Fruit fly (Drosophila melanogaster) whole organism, embryonic: ENCODE measurements around the gene CG15894.
A peak's percentile ranks its signal among the peaks of the same experiment; 100 is the strongest.

Experiments
- ATbp ChIP-seq: fragments of 200-800 bp; sonication (Bioruptor generic); optimal IDR thresholded peaks from 2 replicates; lab custom pipeline; 2017; ENCODE audit warnings: missing biosample characterization, mild to moderate bottlenecking, missing genetic modification characterization, missing genetic modification reagents
- Adf1 ChIP-seq: fragments of 200-800 bp; sonication (Bioruptor generic); IDR thresholded peaks from 2 replicates; pipeline ENCODE4 v1.3.6; 2022; ENCODE audit warnings: missing biosample characterization, missing genetic modification characterization
- B-H2 ChIP-seq: fragments of 200-800 bp; sonication (Bioruptor generic); optimal IDR thresholded peaks from 2 replicates; lab custom pipeline; 2018; ENCODE audit warnings: missing biosample characterization, mild to moderate bottlenecking, missing genetic modification characterization
- BtbVII ChIP-seq: fragments of 200-800 bp; sonication (Bioruptor generic); optimal IDR thresholded peaks from 3 replicates; lab custom pipeline; 2017; ENCODE audit warnings: missing biosample characterization, mild to moderate bottlenecking, missing genetic modification characterization
- CG1024 ChIP-seq: fragments of 200-800 bp; sonication (Bioruptor generic); IDR thresholded peaks from 2 replicates; pipeline ENCODE4 v1.3.6; 2022; ENCODE audit warnings: missing biosample characterization, missing genetic modification characterization
- CG10959 ChIP-seq: fragments of 200-800 bp; sonication (Bioruptor generic); IDR thresholded peaks from 2 replicates; pipeline ENCODE4 v1.3.6; 2022; ENCODE audit warnings: missing biosample characterization, missing genetic modification characterization
- CG11093 ChIP-seq: fragments of 200-800 bp; sonication (Bioruptor generic); IDR thresholded peaks from 3 replicates; pipeline ENCODE4 v1.3.6; 2022; ENCODE audit warnings: missing biosample characterization, missing genetic modification characterization
- CG11504 ChIP-seq: fragments of 200-800 bp; sonication (Bioruptor generic); optimal IDR thresholded peaks from 3 replicates; lab custom pipeline; 2019; ENCODE audit warnings: missing biosample characterization, mild to moderate bottlenecking, missing genetic modification characterization, moderate library complexity
- CG11560 ChIP-seq: fragments of 200-800 bp; sonication (Bioruptor generic); IDR thresholded peaks from 3 replicates; pipeline ENCODE4 v1.3.6; 2022; ENCODE audit warnings: missing biosample characterization, missing genetic modification characterization
- CG12942 ChIP-seq: fragments of 200-800 bp; sonication (Bioruptor generic); optimal IDR thresholded peaks from 3 replicates; lab custom pipeline; 2016; ENCODE audit warnings: missing biosample characterization, missing genetic modification characterization
- CG13296 ChIP-seq: fragments of 200-800 bp; sonication (Bioruptor generic); optimal IDR thresholded peaks from 3 replicates; lab custom pipeline; 2018; ENCODE audit warnings: missing biosample characterization, mild to moderate bottlenecking, missing genetic modification characterization
- CG14965 ChIP-seq: fragments of 200-800 bp; sonication (Bioruptor generic); optimal IDR thresholded peaks from 2 replicates; lab custom pipeline; 2016; ENCODE audit warnings: missing biosample characterization, missing genetic modification characterization, borderline replicate concordance
- CG16863 ChIP-seq: fragments of 200-800 bp; sonication (Bioruptor generic); optimal IDR thresholded peaks from 3 replicates; lab custom pipeline; 2016; ENCODE audit warnings: missing biosample characterization, missing genetic modification characterization
- CG17328 ChIP-seq: fragments of 200-800 bp; sonication (Bioruptor generic); IDR thresholded peaks from 2 replicates; pipeline ENCODE4 v1.3.6; 2022; ENCODE audit warnings: missing biosample characterization, missing genetic modification characterization
- CG17359 ChIP-seq: fragments of 200-800 bp; sonication (Bioruptor generic); optimal IDR thresholded peaks from 3 replicates; lab custom pipeline; 2018; ENCODE audit warnings: missing biosample characterization, mild to moderate bottlenecking, missing genetic modification characterization, moderate library complexity
- CG17802 ChIP-seq: fragments of 200-800 bp; sonication (Bioruptor generic); optimal IDR thresholded peaks from 2 replicates; lab custom pipeline; 2018; ENCODE audit warnings: missing biosample characterization, mild to moderate bottlenecking, missing genetic modification characterization, moderate library complexity
- CG2199 ChIP-seq: fragments of 200-800 bp; sonication (Bioruptor generic); IDR thresholded peaks from 3 replicates; pipeline ENCODE4 v1.3.6; 2022; ENCODE audit warnings: missing biosample characterization, missing genetic modification characterization
- CG2202 ChIP-seq: fragments of 200-800 bp; sonication (Bioruptor generic); optimal IDR thresholded peaks from 2 replicates; lab custom pipeline; 2018; ENCODE audit warnings: missing biosample characterization, mild to moderate bottlenecking, missing genetic modification characterization
- CG2678 ChIP-seq: fragments of 200-800 bp; sonication (Bioruptor generic); optimal IDR thresholded peaks from 3 replicates; lab custom pipeline; 2019; ENCODE audit warnings: missing biosample characterization, mild to moderate bottlenecking, missing genetic modification characterization, moderate library complexity
- CG2875 ChIP-seq: fragments of 200-800 bp; sonication (Bioruptor generic); optimal IDR thresholded peaks from 2 replicates; lab custom pipeline; 2017; ENCODE audit warnings: missing biosample characterization, mild to moderate bottlenecking, missing genetic modification characterization, missing genetic modification reagents
- CG30431 ChIP-seq: fragments of 200-800 bp; sonication (Bioruptor generic); optimal IDR thresholded peaks from 2 replicates; lab custom pipeline; 2017; ENCODE audit warnings: missing biosample characterization, missing genetic modification characterization
- CG32767 ChIP-seq: fragments of 200-800 bp; sonication (Bioruptor generic); IDR thresholded peaks from 2 replicates; pipeline ENCODE4 v1.3.6; 2022; ENCODE audit warnings: missing biosample characterization, missing genetic modification characterization
- CG4282 ChIP-seq: fragments of 200-800 bp; sonication (Bioruptor generic); optimal IDR thresholded peaks from 2 replicates; lab custom pipeline; 2016; ENCODE audit warnings: missing biosample characterization, missing genetic modification characterization
- CG4360 ChIP-seq: fragments of 200-800 bp; sonication (Bioruptor generic); IDR thresholded peaks from 2 replicates; pipeline ENCODE4 v1.3.6; 2022; ENCODE audit warnings: missing biosample characterization, missing genetic modification characterization
- CG7271 ChIP-seq: fragments of 200-800 bp; sonication (Bioruptor generic); optimal IDR thresholded peaks from 2 replicates; lab custom pipeline; 2018; ENCODE audit warnings: missing biosample characterization, mild to moderate bottlenecking, missing genetic modification characterization, moderate library complexity
- CG7372 ChIP-seq: fragments of 200-800 bp; sonication (Bioruptor generic); IDR thresholded peaks from 2 replicates; pipeline ENCODE4 v1.3.6; 2022; ENCODE audit warnings: missing biosample characterization, missing genetic modification characterization
- CG7745 ChIP-seq: fragments of 200-800 bp; sonication (Bioruptor generic); optimal IDR thresholded peaks from 2 replicates; lab custom pipeline; 2018; ENCODE audit warnings: missing biosample characterization, mild to moderate bottlenecking, missing genetic modification characterization, moderate library complexity
- CTCF ChIP-seq: fragments of 200-800 bp; sonication (Bioruptor generic); optimal IDR thresholded peaks from 2 replicates; lab custom pipeline; 2017; ENCODE audit warnings: missing biosample characterization, mild to moderate bottlenecking, missing genetic modification characterization, moderate library complexity
- GATAe ChIP-seq: fragments of 200-800 bp; sonication (Bioruptor generic); conservative IDR thresholded peaks from 2 replicates; pipeline ENCODE4 v1.3.6; 2022; ENCODE audit warnings: missing biosample characterization, missing genetic modification characterization
- Hmx ChIP-seq: fragments of 200-800 bp; sonication (Bioruptor generic); optimal IDR thresholded peaks from 2 replicates; lab custom pipeline; 2016; ENCODE audit warnings: missing biosample characterization, missing genetic modification characterization
- Hsf ChIP-seq: fragments of 200-800 bp; sonication (Bioruptor generic); optimal IDR thresholded peaks from 3 replicates; lab custom pipeline; 2016; ENCODE audit warnings: missing biosample characterization, missing genetic modification characterization
- Max ChIP-seq: fragments of 200-800 bp; sonication (Bioruptor generic); optimal IDR thresholded peaks from 2 replicates; lab custom pipeline; 2016; ENCODE audit warnings: missing biosample characterization, mild to moderate bottlenecking, missing genetic modification characterization
- NC2α ChIP-seq: fragments of 200-800 bp; sonication (Bioruptor generic); optimal IDR thresholded peaks from 2 replicates; lab custom pipeline; 2016; ENCODE audit warnings: missing biosample characterization, missing genetic modification characterization
- cato ChIP-seq: fragments of 200-800 bp; sonication (Bioruptor generic); optimal IDR thresholded peaks from 2 replicates; lab custom pipeline; 2016; ENCODE audit warnings: missing biosample characterization, missing genetic modification characterization, borderline replicate concordance
- caup ChIP-seq: fragments of 200-800 bp; sonication (Bioruptor generic); optimal IDR thresholded peaks from 3 replicates; lab custom pipeline; 2017; ENCODE audit warnings: missing biosample characterization, mild to moderate bottlenecking, missing genetic modification characterization, moderate library complexity; ENCODE audit not compliant: severe bottlenecking
- ci ChIP-seq: fragments of 200-800 bp; sonication (Bioruptor generic); IDR thresholded peaks from 3 replicates; pipeline ENCODE4 v1.3.6; 2022; ENCODE audit warnings: missing biosample characterization, missing genetic modification characterization
- crp ChIP-seq, 2 experiments: fragments of 200-800 bp; sonication (Bioruptor generic); optimal IDR thresholded peaks; 2 replicates in 1 of 2; 3 replicates in 1 of 2; lab custom pipeline; 2017; ENCODE audit warnings: missing biosample characterization in 2 of 2, missing genetic modification characterization in 2 of 2, mild to moderate bottlenecking in 1 of 2, moderate library complexity in 1 of 2
- dati ChIP-seq: fragments of 200-800 bp; sonication (Bioruptor generic); IDR thresholded peaks from 2 replicates; pipeline ENCODE4 v1.3.6; 2022; ENCODE audit warnings: missing biosample characterization, missing genetic modification characterization
- en ChIP-seq: fragments of 200-800 bp; sonication (Bioruptor generic); optimal IDR thresholded peaks from 2 replicates; lab custom pipeline; 2016; ENCODE audit warnings: missing biosample characterization, missing genetic modification characterization
- exex ChIP-seq: fragments of 200-800 bp; sonication (Bioruptor generic); optimal IDR thresholded peaks from 4 replicates; lab custom pipeline; 2018; ENCODE audit warnings: missing biosample characterization, mild to moderate bottlenecking, missing genetic modification characterization, moderate library complexity
- fd102C ChIP-seq: fragments of 200-800 bp; sonication (Bioruptor generic); optimal IDR thresholded peaks from 2 replicates; lab custom pipeline; 2018; ENCODE audit warnings: missing biosample characterization, mild to moderate bottlenecking, missing genetic modification characterization, moderate library complexity
- ftz-f1 ChIP-seq: fragments of 200-800 bp; sonication (Bioruptor generic); optimal IDR thresholded peaks from 2 replicates; lab custom pipeline; 2016; ENCODE audit warnings: missing biosample characterization, missing genetic modification characterization
- kah ChIP-seq: fragments of 200-800 bp; sonication (Bioruptor generic); optimal IDR thresholded peaks from 2 replicates; lab custom pipeline; 2018; ENCODE audit warnings: missing biosample characterization, mild to moderate bottlenecking, missing genetic modification characterization
- kni ChIP-seq: fragments of 200-800 bp; sonication (Bioruptor generic); optimal IDR thresholded peaks from 3 replicates; lab custom pipeline; 2017; ENCODE audit warnings: mild to moderate bottlenecking, missing biosample characterization, missing genetic modification reagents, missing genetic modification characterization
- nerfin-2 ChIP-seq: fragments of 200-800 bp; sonication (Bioruptor generic); IDR thresholded peaks from 2 replicates; pipeline ENCODE4 v1.3.6; 2022; ENCODE audit warnings: missing biosample characterization, missing genetic modification characterization; ENCODE audit not compliant: partially characterized antibody
- seq ChIP-seq: fragments of 200-800 bp; sonication (Bioruptor generic); IDR thresholded peaks from 2 replicates; pipeline ENCODE4 v1.3.6; 2022; ENCODE audit warnings: missing biosample characterization, missing genetic modification characterization
- tna ChIP-seq: fragments of 200-800 bp; sonication (Bioruptor generic); IDR thresholded peaks from 2 replicates; pipeline ENCODE4 v1.3.6; 2022; ENCODE audit warnings: missing biosample characterization, missing genetic modification characterization; ENCODE audit not compliant: partially characterized antibody
- toy ChIP-seq: fragments of 200-800 bp; sonication (Bioruptor generic); IDR thresholded peaks from 2 replicates; pipeline ENCODE4 v1.3.6; 2022; ENCODE audit warnings: missing biosample characterization, missing genetic modification characterization
- tx ChIP-seq: fragments of 200-800 bp; sonication (Bioruptor generic); optimal IDR thresholded peaks from 2 replicates; lab custom pipeline; 2016; ENCODE audit warnings: missing biosample characterization, missing genetic modification characterization
- vfl ChIP-seq: fragments of 200-800 bp; sonication (Bioruptor generic); optimal IDR thresholded peaks from 2 replicates; lab custom pipeline; 2016; ENCODE audit warnings: missing biosample characterization, missing genetic modification characterization
- yki ChIP-seq: fragments of >200 bp; optimal IDR thresholded peaks from 3 replicates; lab custom pipeline; 2018

CG15894 gene

DNA sequence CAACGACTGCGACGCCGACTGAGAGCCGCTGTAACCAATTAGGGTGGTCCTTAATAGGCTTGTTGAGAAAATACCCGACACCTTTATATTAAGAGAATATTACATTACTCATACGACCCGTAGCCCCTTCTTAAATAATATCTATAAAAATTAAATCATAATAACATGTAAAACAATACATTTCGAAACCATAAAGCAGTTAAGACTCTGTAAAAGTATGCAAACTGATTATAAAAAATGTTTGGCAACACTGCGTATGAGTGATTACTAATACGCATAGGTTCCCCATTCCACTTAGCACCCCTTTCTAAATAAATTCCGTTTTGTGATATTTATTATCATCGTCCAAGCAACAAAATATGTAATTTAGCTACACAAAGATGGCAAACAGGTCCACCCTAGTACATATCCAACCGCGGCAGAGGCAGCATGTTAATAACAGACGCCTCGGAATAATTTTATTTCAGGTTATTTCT, 31.6 kb downstream of the CG15894 start (continued):
- TF ChIP-seq CG7372 (GFP tag; lab: Robert Waterston, UW), result peak; percentile 82
- TF ChIP-seq GATAe (GFP tag; lab: Robert Waterston, UW), result no peak
- no peak for TF ChIP-seq tna (GFP tag; lab: Robert Waterston, UW)
- no peak for TF ChIP-seq yki (lab: Kevin White, UChicago)
- TF ChIP-seq ATbp (GFP tag; lab: Kevin White, UChicago), result peak; percentile 62
- TF ChIP-seq dati (GFP tag; lab: Robert Waterston, UW), result no peak
- no peak for TF ChIP-seq CG11560 (tag; lab: Robert Waterston, UW)
- no peak for TF ChIP-seq en
- TF ChIP-seq ftz-f1 (GFP tag; lab: Kevin White, UChicago), result no peak
- no peak for TF ChIP-seq Adf1 (GFP tag; lab: Robert Waterston, UW)
- TF ChIP-seq caup (GFP tag; lab: Kevin White, UChicago), result peak; percentile 71
- peak; percentile 56; the same call in 1 of the 2 replicates for TF ChIP-seq seq
- TF ChIP-seq CG30431 (GFP tag; lab: Kevin White, UChicago), result peak; percentile 33
- TF ChIP-seq Hmx (GFP tag; lab: Kevin White, UChicago), result no peak
- peak; percentile 83 for TF ChIP-seq CG13296 (GFP tag; lab: Kevin White, UChicago)
- peak in 1 of 2 experiments; percentile 21 for TF ChIP-seq crp (GFP tag; optimal IDR thresholded peaks at IDR 0.05; lab: Kevin White, UChicago)
- peak; percentile 37 for TF ChIP-seq CG16863 (GFP tag; lab: Kevin White, UChicago)
- peak; percentile 19 for TF ChIP-seq kni (GFP tag; lab: Kevin White, UChicago)
- no peak for TF ChIP-seq CG17328
- TF ChIP-seq NC2α, result no peak
- no peak for TF ChIP-seq nerfin-2 (GFP tag; lab: Robert Waterston, UW)
- 0 out of 2 replicates have a peak, but pooled peaks have one; percentile 3 for TF ChIP-seq CG1024 (GFP tag; lab: Robert Waterston, UW)
- TF ChIP-seq B-H2 (GFP tag; lab: Kevin White, UChicago), result peak; percentile 52
- TF ChIP-seq cato (GFP tag; lab: Kevin White, UChicago), result no peak
- TF ChIP-seq vfl, result peak; percentile 22
- no peak for TF ChIP-seq toy (GFP tag; lab: Robert Waterston, UW)
- TF ChIP-seq CG17802, result no peak
- peak; percentile 93 for TF ChIP-seq CG2678 (tag; lab: Kevin White, UChicago)
- no peak for TF ChIP-seq CG2199 (GFP tag; lab: Robert Waterston, UW)
- TF ChIP-seq BtbVII (GFP tag; lab: Kevin White, UChicago), result peak; percentile 83
- no peak for TF ChIP-seq tx
- peak; percentile 58 for TF ChIP-seq Max (GFP tag; lab: Kevin White, UChicago)
- TF ChIP-seq CG4282 (GFP tag; lab: Kevin White, UChicago), result no peak
- TF ChIP-seq ci (GFP tag; lab: Robert Waterston, UW), result 0 out of 3 replicates have a peak, but pooled peaks have one; percentile 22
- no peak for TF ChIP-seq CG14965
- TF ChIP-seq CG11093 (GFP tag; lab: Robert Waterston, UW), result no peak
- no peak; the same call in 1 of the 2 replicates for TF ChIP-seq CG32767
- TF ChIP-seq CG10959, result no peak
- peak; percentile 11 for TF ChIP-seq CG12942 (GFP tag; lab: Kevin White, UChicago)
- no peak for TF ChIP-seq CG7745 (tag; lab: Kevin White, UChicago)
- peak; percentile 40 for TF ChIP-seq exex (tag; lab: Kevin White, UChicago)
- peak; percentile 88 for TF ChIP-seq CG11504 (tag; lab: Kevin White, UChicago)
- TF ChIP-seq Hsf (GFP tag; lab: Kevin White, UChicago), result peak; percentile 49
- peak; percentile 39 for TF ChIP-seq CTCF (GFP tag; lab: Kevin White, UChicago)
- TF ChIP-seq CG2875 (GFP tag; lab: Kevin White, UChicago), result peak; percentile 68
- TF ChIP-seq CG4360 (GFP tag; lab: Robert Waterston, UW), result 0 out of 2 replicates have a peak, but pooled peaks have one; percentile 8
- TF ChIP-seq CG17359 (tag; lab: Kevin White, UChicago), result peak; percentile 68
- TF ChIP-seq CG2202 (tag; lab: Kevin White, UChicago), result peak; percentile 28
- no peak for TF ChIP-seq CG7271
- peak; percentile 51 for TF ChIP-seq kah (GFP tag; lab: Kevin White, UChicago)
- TF ChIP-seq fd102C (GFP tag; lab: Kevin White, UChicago), result no peak
